Worm (Caenorhabditis elegans) whole organism, late embryonic: ENCODE results near the gene R03H10.7.

Experiments
- C38D4.7 ChIP-seq: fragments of 200-800 bp; sonication (Bioruptor generic); optimal IDR thresholded peaks from 2 replicates; lab custom pipeline; 2018; ENCODE audit warnings: mild to moderate bottlenecking, missing genetic modification characterization, moderate library complexity, missing compliant biosample characterization
- ama-1 ChIP-seq: fragments of 150-350 bp; optimal IDR thresholded peaks from 2 replicates; lab custom pipeline; 2014
- ceh-9 ChIP-seq: sonication (generic microtip); optimal IDR thresholded peaks from 2 replicates; lab custom pipeline; 2016; ENCODE audit warnings: mild to moderate bottlenecking, missing genetic modification characterization, inconsistent platforms, missing compliant biosample characterization
- dmd-4 ChIP-seq: sonication (generic microtip); optimal IDR thresholded peaks from 2 replicates; lab custom pipeline; 2016; ENCODE audit warnings: borderline replicate concordance, missing genetic modification characterization, missing compliant biosample characterization
- gmeb-2 ChIP-seq: sonication (generic microtip); optimal IDR thresholded peaks from 2 replicates; lab custom pipeline; 2016; ENCODE audit warnings: missing genetic modification characterization, inconsistent platforms, missing compliant biosample characterization
- madf-2 ChIP-seq: sonication (generic microtip); optimal IDR thresholded peaks from 2 replicates; lab custom pipeline; 2017; ENCODE audit warnings: missing genetic modification characterization, missing compliant biosample characterization
- pag-3 ChIP-seq: sonication (generic microtip); optimal IDR thresholded peaks from 2 replicates; lab custom pipeline; 2016; ENCODE audit warnings: missing compliant biosample characterization, missing genetic modification characterization, borderline replicate concordance
- pat-9 ChIP-seq: fragments of 200-800 bp; sonication (Bioruptor generic); optimal IDR thresholded peaks from 2 replicates; lab custom pipeline; 2018; ENCODE audit warnings: mild to moderate bottlenecking, missing genetic modification characterization, moderate library complexity, missing compliant biosample characterization
- unc-3 ChIP-seq, 2 experiments: fragments of 200-800 bp in 1 of 2; sonication (Bioruptor generic) in 1 of 2; sonication (generic microtip) in 1 of 2; conservative IDR thresholded peaks in 1 of 2; optimal IDR thresholded peaks in 1 of 2; 2 replicates each; pipeline versions ENCODE4 v1.3.6 to Lab custom; 2016 to 2022; ENCODE audit warnings: missing compliant biosample characterization in 2 of 2, missing genetic modification characterization in 2 of 2, missing genetic modification reagents in 1 of 2

DNA sequence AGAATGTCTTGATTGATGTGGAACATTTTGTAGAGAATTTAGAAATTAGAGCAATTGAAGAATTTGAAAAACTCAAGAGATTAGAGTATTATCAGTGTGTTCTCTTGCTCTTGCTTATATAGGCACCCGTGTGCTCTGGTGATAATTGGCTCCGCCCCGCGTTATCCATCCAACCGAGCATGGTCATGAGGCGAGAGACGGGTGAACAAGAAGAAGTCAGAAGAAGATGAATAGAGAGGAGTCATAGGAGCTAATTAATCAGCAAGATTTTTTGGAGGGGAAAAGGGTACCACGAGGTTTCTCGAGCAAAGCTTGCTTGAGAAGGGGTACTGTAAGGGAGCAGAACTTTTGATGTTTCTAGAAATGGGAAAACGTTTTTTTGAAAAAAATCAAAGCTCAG, 20.9 kb downstream of the R03H10.7 start:
- TF ChIP-seq gmeb-2 (no peak), C38D4.7 (no peak), pat-9 (tag; lab: Kevin White, UChicago) (no peak), ceh-9 (tag; lab: Kevin White, UChicago) (no peak), madf-2 (tag; lab: Kevin White, UChicago) (no peak), dmd-4 (tag; lab: Kevin White, UChicago) (no peak), ama-1 (lab: Kevin White, UChicago) (no peak), pag-3 (tag; lab: Kevin White, UChicago) (no peak), unc-3 (GFP tag; conservative IDR thresholded peaks at IDR 0.05; lab: Robert Waterston, UW) (no peak), unc-3 (tag; optimal IDR thresholded peaks at IDR 0.05; lab: Kevin White, UChicago) (no peak)
